Worm (Caenorhabditis elegans): ENCODE results near the gene pho-10.

DNA sequence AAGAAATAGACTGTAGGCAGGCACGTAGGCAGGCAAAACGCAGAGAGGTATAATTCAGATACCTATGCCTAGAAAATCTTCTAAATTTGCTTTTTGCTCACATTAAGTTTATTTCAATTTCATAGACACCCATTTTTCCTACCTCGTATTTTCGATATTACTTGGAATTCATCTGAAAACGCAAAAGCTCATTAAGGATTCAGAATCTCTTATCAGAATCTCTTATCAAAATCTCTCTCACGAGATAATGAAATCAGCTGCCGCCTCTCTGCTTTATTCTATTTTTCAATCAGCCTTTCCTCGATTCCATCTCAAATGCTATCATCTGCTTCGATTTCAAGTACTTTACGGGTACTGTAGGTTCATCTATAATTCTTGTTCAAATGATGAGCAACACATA, 31.5 kb upstream of the pho-10 start:
- no peak for TF ChIP-seq nhr-11 (tag; optimal IDR thresholded peaks at IDR 0.05)
- TF ChIP-seq unc-55 (GFP tag; optimal IDR thresholded peaks at IDR 0.05): no peak
- TF ChIP-seq ama-1 (optimal IDR thresholded peaks at IDR 0.05): no peak
- no peak for TF ChIP-seq lin-13 (GFP tag; optimal IDR thresholded peaks at IDR 0.05)
- no peak for TF ChIP-seq elt-3 (tag; optimal IDR thresholded peaks at IDR 0.05)
- TF ChIP-seq snpc-4 (tag; optimal IDR thresholded peaks at IDR 0.05): no peak
- no peak for TF ChIP-seq nhr-77 (tag; optimal IDR thresholded peaks at IDR 0.05)
- TF ChIP-seq ztf-11 (tag; optimal IDR thresholded peaks at IDR 0.05): no peak
- no peak for TF ChIP-seq elt-1 (tag; optimal IDR thresholded peaks at IDR 0.05)
- TF ChIP-seq nhr-12 (tag; optimal IDR thresholded peaks at IDR 0.05): no peak
- TF ChIP-seq nhr-129 (tag; optimal IDR thresholded peaks at IDR 0.05): no peak
- TF ChIP-seq mab-5 (tag; optimal IDR thresholded peaks at IDR 0.05): no peak

Data from whole organism, L2 larva.